Fruit fly (Drosophila melanogaster): ENCODE data around the gene rod.
A peak's percentile ranks its signal among the peaks of the same experiment; 100 is the strongest.

The rod gene

DNA sequence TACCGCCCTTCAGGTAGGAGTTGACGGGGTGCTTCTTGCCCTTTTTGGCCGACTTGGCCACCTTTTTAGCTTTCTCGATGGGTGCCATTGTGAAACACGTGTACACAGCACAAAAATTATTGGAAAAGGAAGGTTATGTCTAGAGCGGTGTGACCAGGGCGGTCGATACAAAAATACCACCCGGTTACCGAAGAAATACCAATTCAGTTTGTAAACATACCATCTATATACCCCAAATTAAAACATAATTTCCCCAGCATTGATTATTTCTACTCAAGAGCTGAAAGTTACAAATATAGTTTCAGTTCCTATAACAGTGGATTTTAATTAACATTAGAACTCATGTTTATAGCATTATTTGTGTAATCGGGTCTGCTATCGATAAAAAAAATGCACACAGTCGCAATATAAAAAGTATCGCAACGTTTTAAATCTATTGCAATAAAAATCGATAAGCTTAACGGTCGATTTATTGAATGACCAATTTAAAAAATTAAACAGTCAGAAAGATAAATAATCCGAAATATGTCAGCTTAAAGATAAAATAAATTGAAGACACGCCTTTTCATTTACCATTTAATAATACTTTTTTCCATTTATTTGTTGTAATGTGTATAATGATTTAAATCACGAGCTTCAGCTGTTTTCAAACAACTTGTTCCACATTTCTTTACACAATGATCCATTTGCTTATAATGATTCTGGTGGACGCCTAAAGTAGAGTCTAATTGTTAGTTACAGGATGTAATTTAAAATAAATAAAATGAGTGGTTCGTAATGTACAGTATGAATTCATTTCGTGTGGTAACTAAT is 15.5 kb downstream of the rod start, which contains the start of gene RpL6 (continued):
- no peak for TF ChIP-seq Atf3 (GFP tag; optimal IDR thresholded peaks at IDR 0.05)
- TF ChIP-seq CG7839 (tag; optimal IDR thresholded peaks at IDR 0.05), result no peak
- no peak for TF ChIP-seq CG7372 (GFP tag; IDR thresholded peaks at IDR 0.05)
- no peak for TF ChIP-seq GATAe (GFP tag; conservative IDR thresholded peaks at IDR 0.05)
- no peak for TF ChIP-seq D (optimal IDR thresholded peaks at IDR 0.05)
- no peak for TF ChIP-seq D (GFP tag; optimal IDR thresholded peaks at IDR 0.05)
- peak; percentile 21 for TF ChIP-seq CG30403 (GFP tag; optimal IDR thresholded peaks at IDR 0.05)
- TF ChIP-seq CG12659 (GFP tag; optimal IDR thresholded peaks at IDR 0.05), result peak; percentile 76
- TF ChIP-seq CG31388 (GFP tag; optimal IDR thresholded peaks at IDR 0.05), result no peak
- TF ChIP-seq CG11456 (GFP tag; IDR thresholded peaks at IDR 0.05), result no peak
- TF ChIP-seq slbo (GFP tag; IDR thresholded peaks at IDR 0.05), result no peak
- no peak for TF ChIP-seq CG5245 (GFP tag; optimal IDR thresholded peaks at IDR 0.05)
- TF ChIP-seq tap (tag; optimal IDR thresholded peaks at IDR 0.05), result peak; percentile 29
- TF ChIP-seq CG2120 (GFP tag; optimal IDR thresholded peaks at IDR 0.05), result peak; percentile 9
- TF ChIP-seq ttk (GFP tag; IDR thresholded peaks at IDR 0.05), result no peak
- no peak for TF ChIP-seq psq (GFP tag; optimal IDR thresholded peaks at IDR 0.05)
- TF ChIP-seq odd (GFP tag; optimal IDR thresholded peaks at IDR 0.05), result no peak
- no peak for TF ChIP-seq CG8765 (GFP tag; IDR thresholded peaks at IDR 0.05)
- TF ChIP-seq sug (tag; optimal IDR thresholded peaks at IDR 0.05), result peak; percentile 1
- TF ChIP-seq CG10209 (GFP tag; optimal IDR thresholded peaks at IDR 0.05), result no peak
- TF ChIP-seq cg (GFP tag; optimal IDR thresholded peaks at IDR 0.05), result no peak
- no peak for TF ChIP-seq Spps (tag; optimal IDR thresholded peaks at IDR 0.05)
- no peak for TF ChIP-seq sim (GFP tag; IDR thresholded peaks at IDR 0.05)
- TF ChIP-seq CG15514 (GFP tag; optimal IDR thresholded peaks at IDR 0.05), result peak; percentile 80
- no peak for TF ChIP-seq eve (GFP tag; optimal IDR thresholded peaks at IDR 0.05)
- TF ChIP-seq dmrt11E (tag; optimal IDR thresholded peaks at IDR 0.05), result no peak
- no peak for TF ChIP-seq ro (GFP tag; IDR thresholded peaks at IDR 0.05)
- peak; percentile 4 for TF ChIP-seq salm (tag; optimal IDR thresholded peaks at IDR 0.05)
- TF ChIP-seq CG16779 (GFP tag; IDR thresholded peaks at IDR 0.05), result no peak
- no peak for TF ChIP-seq gsb (GFP tag; IDR thresholded peaks at IDR 0.05)
- no peak for TF ChIP-seq CG3995 (GFP tag; optimal IDR thresholded peaks at IDR 0.05)
- peak in 1 of 2 experiments; percentile 25 for TF ChIP-seq insv (GFP tag; optimal IDR thresholded peaks at IDR 0.05)
- no peak for TF ChIP-seq Jarid2 (GFP tag; optimal IDR thresholded peaks at IDR 0.05)
- TF ChIP-seq repo (GFP tag; optimal IDR thresholded peaks at IDR 0.05), result no peak
- TF ChIP-seq CG17385 (GFP tag; optimal IDR thresholded peaks at IDR 0.05), result peak; percentile 12
- no peak for TF ChIP-seq PHDP (tag; optimal IDR thresholded peaks at IDR 0.05)
- no peak for TF ChIP-seq CG17568 (GFP tag; optimal IDR thresholded peaks at IDR 0.05)
- TF ChIP-seq CG15479 (GFP tag; optimal IDR thresholded peaks at IDR 0.05), result no peak
- no peak for TF ChIP-seq Dip2 (GFP tag; IDR thresholded peaks at IDR 0.05)
- TF ChIP-seq H15 (GFP tag; IDR thresholded peaks at IDR 0.05), result no peak
- peak; percentile 28 for TF ChIP-seq CG12299 (tag; optimal IDR thresholded peaks at IDR 0.05)
- TF ChIP-seq CG17829 (tag; optimal IDR thresholded peaks at IDR 0.05), result peak; percentile 60
- no peak for TF ChIP-seq NFAT (GFP tag; IDR thresholded peaks at IDR 0.05)
- peak; percentile 91 for TF ChIP-seq CG9797 (GFP tag; optimal IDR thresholded peaks at IDR 0.05)
- TF ChIP-seq mam (GFP tag; optimal IDR thresholded peaks at IDR 0.05), result no peak
- no peak for TF ChIP-seq Xbp1 (GFP tag; optimal IDR thresholded peaks at IDR 0.05)
- no peak for TF ChIP-seq esg (GFP tag; conservative IDR thresholded peaks at IDR 0.05)
- TF ChIP-seq C15 (GFP tag; IDR thresholded peaks at IDR 0.05), result no peak
- peak; percentile 37; the same call in 1 of the 3 replicates for TF ChIP-seq zen2 (GFP tag; IDR thresholded peaks at IDR 0.05; ENCODE audit: partially characterized antibody)

All from whole organism, embryonic.